Worm (Caenorhabditis elegans): ENCODE measurements around the gene F55H2.5.

ce11 chrIII:9511660-9512059, 390 bp downstream of the F55H2.5 start:
- TF ChIP-seq ama-1 (optimal IDR thresholded peaks at IDR 0.05) (no peak), lin-13 (GFP tag; optimal IDR thresholded peaks at IDR 0.05) (no peak), lin-14 (GFP tag; optimal IDR thresholded peaks at IDR 0.05) (no peak), unc-130 (tag; optimal IDR thresholded peaks at IDR 0.05) (no peak)
